Worm (Caenorhabditis elegans): ENCODE results near the gene fbxa-15.

DNA sequence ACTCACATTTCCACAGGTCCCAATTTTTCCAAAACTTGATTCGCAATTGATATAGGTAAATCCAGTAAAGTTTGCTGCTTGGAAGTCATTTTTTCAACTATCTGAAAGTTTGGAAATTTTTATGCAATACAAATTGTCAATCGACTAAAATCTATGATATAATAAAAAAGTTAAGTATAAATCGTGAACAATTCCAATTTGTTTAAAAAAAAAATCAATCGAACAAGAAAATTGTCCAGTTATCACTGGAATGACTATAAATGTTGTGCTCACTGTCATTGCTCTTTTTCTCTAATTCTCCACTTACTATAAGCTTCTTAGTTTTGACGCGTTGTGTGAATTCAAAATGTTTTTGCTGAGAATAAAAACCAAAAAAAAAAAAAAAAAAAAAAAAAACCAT, 52.3 kb downstream of the fbxa-15 start, which contains the start of gene fbxa-32:
- TF ChIP-seq ama-1 (optimal IDR thresholded peaks at IDR 0.05) (no peak), pqm-1 (tag; optimal IDR thresholded peaks at IDR 0.05) (no peak), unc-3 (GFP tag; conservative IDR thresholded peaks at IDR 0.05) (no peak), unc-3 (tag; optimal IDR thresholded peaks at IDR 0.05) (no peak), npax-4 (tag; optimal IDR thresholded peaks at IDR 0.05) (no peak), che-1 (tag; optimal IDR thresholded peaks at IDR 0.05) (no peak), ceh-22 (tag; optimal IDR thresholded peaks at IDR 0.05) (no peak)
